Worm (Caenorhabditis elegans) whole organism, young adult: ENCODE results near the gene pgp-3.

Experiments
- B0336.3 ChIP-seq: fragments of 200-800 bp; sonication (Bioruptor generic); IDR thresholded peaks from 2 replicates; pipeline ENCODE4 v1.3.6; 2022; ENCODE audit warnings: missing genetic modification characterization, missing compliant biosample characterization
- C06A6.2 ChIP-seq: fragments of 200-800 bp; sonication (Bioruptor generic); conservative IDR thresholded peaks from 2 replicates; pipeline ENCODE4 v1.3.6; 2022; ENCODE audit warnings: missing genetic modification characterization, missing compliant biosample characterization
- C17E4.6 ChIP-seq: fragments of 200-800 bp; sonication (Bioruptor generic); IDR thresholded peaks from 2 replicates; pipeline ENCODE4 v1.3.6; 2022; ENCODE audit warnings: missing genetic modification reagents, missing genetic modification characterization, missing compliant biosample characterization
- F10E7.11 ChIP-seq: sonication (generic microtip); optimal IDR thresholded peaks from 2 replicates; lab custom pipeline; 2017; ENCODE audit warnings: mild to moderate bottlenecking, missing genetic modification characterization, moderate library complexity, missing compliant biosample characterization
- F23B12.7 ChIP-seq: sonication (generic microtip); optimal IDR thresholded peaks from 2 replicates; lab custom pipeline; 2017; ENCODE audit warnings: missing genetic modification characterization, mild to moderate bottlenecking, missing compliant biosample characterization, antibody characterized with exemption, moderate library complexity; ENCODE audit not compliant: insufficient read depth
- F33H1.4 ChIP-seq: fragments of 200-800 bp; sonication (Bioruptor generic); IDR thresholded peaks from 2 replicates; pipeline ENCODE4 v1.3.6; 2022; ENCODE audit warnings: missing genetic modification reagents, missing genetic modification characterization, missing compliant biosample characterization
- F37B4.10 ChIP-seq: fragments of 200-800 bp; sonication (Bioruptor generic); IDR thresholded peaks from 2 replicates; pipeline ENCODE4 v1.3.6; 2022; ENCODE audit warnings: missing genetic modification characterization, missing compliant biosample characterization
- F39B2.1 ChIP-seq: fragments of 200-800 bp; sonication (Bioruptor generic); IDR thresholded peaks from 2 replicates; pipeline ENCODE4 v1.3.6; 2022; ENCODE audit warnings: missing genetic modification reagents, missing genetic modification characterization, missing compliant biosample characterization
- F49E8.2 ChIP-seq: sonication (generic microtip); optimal IDR thresholded peaks from 3 replicates; lab custom pipeline; 2017; ENCODE audit warnings: missing genetic modification characterization, mild to moderate bottlenecking, missing compliant biosample characterization, antibody characterized with exemption, moderate library complexity; ENCODE audit not compliant: insufficient read depth
- K12H6.12 ChIP-seq: fragments of 200-800 bp; sonication (Bioruptor generic); optimal IDR thresholded peaks from 2 replicates; lab custom pipeline; 2018; ENCODE audit warnings: mild to moderate bottlenecking, missing genetic modification characterization, missing compliant biosample characterization
- T07F8.4 ChIP-seq: sonication (generic microtip); optimal IDR thresholded peaks from 2 replicates; lab custom pipeline; 2016; ENCODE audit warnings: mild to moderate bottlenecking, missing genetic modification characterization, moderate library complexity, missing compliant biosample characterization
- T26A5.8 ChIP-seq: sonication (generic microtip); optimal IDR thresholded peaks from 2 replicates; lab custom pipeline; 2016; ENCODE audit warnings: missing genetic modification characterization, missing compliant biosample characterization
- Y53F4B.3 ChIP-seq: fragments of 200-800 bp; sonication (Bioruptor generic); IDR thresholded peaks from 2 replicates; pipeline ENCODE4 v1.3.6; 2022; ENCODE audit warnings: missing genetic modification reagents, missing genetic modification characterization, missing compliant biosample characterization
- akir-1 ChIP-seq: fragments of 200-800 bp; sonication (Bioruptor generic); optimal IDR thresholded peaks from 2 replicates; lab custom pipeline; 2018; ENCODE audit warnings: mild to moderate bottlenecking, missing genetic modification characterization, moderate library complexity, missing compliant biosample characterization
- aptf-2 ChIP-seq: fragments of 200-800 bp; sonication (Bioruptor generic); conservative IDR thresholded peaks from 2 replicates; pipeline ENCODE4 v1.3.6; 2022; ENCODE audit warnings: missing genetic modification reagents, missing genetic modification characterization, missing compliant biosample characterization
- attf-3 ChIP-seq: fragments of 200-800 bp; sonication (Bioruptor generic); conservative IDR thresholded peaks from 2 replicates; pipeline ENCODE4 v1.3.6; 2022; ENCODE audit warnings: missing genetic modification reagents, missing genetic modification characterization, missing compliant biosample characterization
- cebp-1 ChIP-seq, 2 experiments: fragments of 200-800 bp in 1 of 2; sonication (Bioruptor generic) in 1 of 2; sonication (generic microtip) in 1 of 2; IDR thresholded peaks in 1 of 2; optimal IDR thresholded peaks in 1 of 2; 2 replicates each; pipeline versions ENCODE4 v1.3.6 to Lab custom; 2017 to 2022; ENCODE audit warnings: missing compliant biosample characterization in 2 of 2, missing genetic modification characterization in 2 of 2, mild to moderate bottlenecking in 1 of 2, missing genetic modification reagents in 1 of 2, moderate library complexity in 1 of 2
- ceh-27 ChIP-seq: fragments of 200-800 bp; sonication (Bioruptor generic); optimal IDR thresholded peaks from 2 replicates; lab custom pipeline; 2018; ENCODE audit warnings: mild to moderate bottlenecking, missing genetic modification characterization, moderate library complexity, missing compliant biosample characterization
- ceh-91 ChIP-seq: fragments of 200-800 bp; sonication (Bioruptor generic); IDR thresholded peaks from 2 replicates; pipeline ENCODE4 v1.3.6; 2022; ENCODE audit warnings: missing genetic modification reagents, missing genetic modification characterization, missing compliant biosample characterization
- chd-7 ChIP-seq: sonication (generic microtip); optimal IDR thresholded peaks from 2 replicates; lab custom pipeline; 2016; ENCODE audit warnings: mild to moderate bottlenecking, missing genetic modification characterization, moderate library complexity, missing compliant biosample characterization
- dox-1 ChIP-seq: fragments of 200-800 bp; sonication (Bioruptor generic); IDR thresholded peaks from 2 replicates; pipeline ENCODE4 v1.3.6; 2022; ENCODE audit warnings: missing genetic modification reagents, missing genetic modification characterization, missing compliant biosample characterization
- him-1 ChIP-seq: sonication (generic microtip); optimal IDR thresholded peaks from 2 replicates; lab custom pipeline; 2016; ENCODE audit warnings: missing genotype, missing genetic modification reagents, missing genetic modification characterization, missing compliant biosample characterization
- hlh-26 ChIP-seq: fragments of 200-800 bp; sonication (Bioruptor generic); conservative IDR thresholded peaks from 2 replicates; pipeline ENCODE4 v1.3.6; 2022; ENCODE audit warnings: missing genetic modification reagents, missing genetic modification characterization, missing compliant biosample characterization
- hsf-1 ChIP-seq: fragments of 200-800 bp; sonication (Bioruptor generic); IDR thresholded peaks from 2 replicates; pipeline ENCODE4 v1.3.6; 2022; ENCODE audit warnings: missing genetic modification reagents, missing genetic modification characterization, missing compliant biosample characterization
- lag-1 ChIP-seq: fragments of 200-800 bp; sonication (Bioruptor generic); IDR thresholded peaks from 2 replicates; pipeline ENCODE4 v1.3.6; 2022; ENCODE audit warnings: missing genetic modification reagents, missing genetic modification characterization, missing compliant biosample characterization
- lsl-1 ChIP-seq: fragments of 200-800 bp; sonication (Bioruptor generic); optimal IDR thresholded peaks from 2 replicates; lab custom pipeline; 2018; ENCODE audit warnings: mild to moderate bottlenecking, missing genetic modification characterization, moderate library complexity, missing compliant biosample characterization
- mxl-1 ChIP-seq: sonication (generic microtip); optimal IDR thresholded peaks from 2 replicates; lab custom pipeline; 2016; ENCODE audit warnings: missing genetic modification characterization, missing compliant biosample characterization
- nhr-120 ChIP-seq: fragments of 200-800 bp; sonication (Bioruptor generic); IDR thresholded peaks from 2 replicates; pipeline ENCODE4 v1.3.6; 2022; ENCODE audit warnings: missing genetic modification characterization, missing compliant biosample characterization
- nhr-27 ChIP-seq: fragments of 200-800 bp; sonication (Bioruptor generic); optimal IDR thresholded peaks from 2 replicates; lab custom pipeline; 2018; ENCODE audit warnings: mild to moderate bottlenecking, missing genetic modification characterization, moderate library complexity, missing compliant biosample characterization
- rcor-1 ChIP-seq: fragments of 200-800 bp; sonication (Bioruptor generic); IDR thresholded peaks from 2 replicates; pipeline ENCODE4 v1.3.6; 2022; ENCODE audit warnings: missing genetic modification reagents, missing genetic modification characterization, missing compliant biosample characterization
- repo-1 ChIP-seq: sonication (generic microtip); optimal IDR thresholded peaks from 2 replicates; lab custom pipeline; 2017; ENCODE audit warnings: mild to moderate bottlenecking, missing genetic modification characterization, missing compliant biosample characterization
- rpc-1 ChIP-seq, 2 experiments: fragments of 150-350 bp in 1 of 2; sonication (generic microtip) in 1 of 2; optimal IDR thresholded peaks; 2 replicates each; lab custom pipeline; 2014 to 2018; ENCODE audit warnings: missing biosample characterization in 1 of 2, missing genetic modification characterization in 1 of 2, missing genetic modification reagents in 1 of 2, missing genotype in 1 of 2
- snpc-1.3 ChIP-seq: sonication (generic microtip); optimal IDR thresholded peaks from 2 replicates; lab custom pipeline; 2017; ENCODE audit warnings: missing genetic modification characterization, mild to moderate bottlenecking, missing compliant biosample characterization, antibody characterized with exemption, moderate library complexity, missing genotype, missing genetic modification reagents; ENCODE audit not compliant: insufficient read depth
- snpc-3.4 ChIP-seq: sonication (generic microtip); optimal IDR thresholded peaks from 2 replicates; lab custom pipeline; 2017; ENCODE audit warnings: missing genetic modification characterization, mild to moderate bottlenecking, missing compliant biosample characterization, antibody characterized with exemption, moderate library complexity, missing genotype, missing genetic modification reagents
- snpc-4 ChIP-seq, 5 experiments: fragments of 150-350 bp in 1 of 5; sonication (generic microtip) in 4 of 5; optimal IDR thresholded peaks; 2 replicates each; lab custom pipeline; 2014 to 2018; ENCODE audit warnings: missing genetic modification characterization in 5 of 5, missing biosample characterization in 3 of 5, antibody characterized with exemption in 2 of 5, mild to moderate bottlenecking in 2 of 5, missing compliant biosample characterization in 2 of 5, missing genotype in 2 of 5, moderate library complexity in 2 of 5, missing genetic modification reagents in 1 of 5
- sptf-2 ChIP-seq: fragments of 200-800 bp; sonication (Bioruptor generic); optimal IDR thresholded peaks from 2 replicates; lab custom pipeline; 2018; ENCODE audit warnings: mild to moderate bottlenecking, missing genetic modification characterization, missing compliant biosample characterization
- tbp1 ChIP-seq: fragments of 200-800 bp; sonication (Bioruptor generic); optimal IDR thresholded peaks from 2 replicates; lab custom pipeline; 2018; ENCODE audit warnings: mild to moderate bottlenecking, missing genetic modification characterization, missing compliant biosample characterization
- tbx-9 ChIP-seq: sonication (generic microtip); optimal IDR thresholded peaks from 2 replicates; lab custom pipeline; 2016; ENCODE audit warnings: borderline replicate concordance, missing genetic modification characterization, inconsistent platforms, missing compliant biosample characterization
- unc-62 ChIP-seq: fragments of 150-350 bp; optimal IDR thresholded peaks from 2 replicates; lab custom pipeline; 2014; ENCODE audit warnings: missing biosample characterization, missing genetic modification reagents, missing genetic modification characterization
- xnd-1 ChIP-seq: sonication (generic microtip); optimal IDR thresholded peaks from 2 replicates; lab custom pipeline; 2016; ENCODE audit warnings: missing genotype, missing genetic modification reagents, missing genetic modification characterization, missing compliant biosample characterization
- zfh-2 ChIP-seq: fragments of 200-800 bp; sonication (Bioruptor generic); conservative IDR thresholded peaks from 2 replicates; pipeline ENCODE4 v1.3.6; 2022; ENCODE audit warnings: missing genetic modification reagents, missing genetic modification characterization, missing compliant biosample characterization
- ztf-18 ChIP-seq: sonication (generic microtip); optimal IDR thresholded peaks from 2 replicates; lab custom pipeline; 2016; ENCODE audit warnings: missing genotype, mild to moderate bottlenecking, missing genetic modification characterization, missing compliant biosample characterization
- ztf-3 ChIP-seq: fragments of 200-800 bp; sonication (Bioruptor generic); optimal IDR thresholded peaks from 2 replicates; lab custom pipeline; 2018; ENCODE audit warnings: mild to moderate bottlenecking, missing genetic modification characterization, missing compliant biosample characterization

Gene pgp-3

DNA sequence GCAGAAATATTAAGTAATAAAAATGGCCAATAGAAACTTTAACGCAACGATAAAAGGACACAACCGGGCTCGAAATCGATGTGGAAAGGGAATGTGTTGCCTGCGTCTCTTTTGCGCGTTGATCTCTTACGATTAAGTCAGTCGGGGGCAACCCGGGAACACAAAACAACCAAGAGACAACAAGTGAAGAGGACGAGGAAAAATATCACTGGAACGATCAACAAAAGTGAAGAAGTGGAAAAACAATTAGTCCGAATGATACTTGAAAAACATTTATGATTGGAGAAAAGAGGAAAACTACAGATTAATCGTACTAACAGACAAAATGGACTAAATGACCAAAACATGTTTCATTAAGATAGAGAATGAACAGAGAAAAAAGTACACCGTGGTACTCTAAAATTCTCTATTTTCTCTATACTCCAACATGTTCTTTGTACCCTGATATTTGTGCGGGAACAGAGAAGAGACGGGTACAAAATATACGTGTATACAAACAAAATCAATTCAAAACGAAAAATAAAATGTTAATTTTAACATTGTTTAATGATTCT, 41.6 kb upstream of the pgp-3 start, which contains the start of gene F08G12.5:
Gene F08G12.5, minus strand, starts transcription at position 1 of the 554 bp plus-strand sequence.
- TF ChIP-seq lag-1 (GFP tag; lab: Robert Waterston, UW) (no peak), C06A6.2 (no peak), attf-3 (GFP tag; lab: Robert Waterston, UW) (no peak), rcor-1 (GFP tag; lab: Robert Waterston, UW) (no peak), aptf-2 (GFP tag; lab: Robert Waterston, UW) (no peak), C17E4.6 (GFP tag; lab: Robert Waterston, UW) (no peak), hlh-26 (GFP tag; lab: Robert Waterston, UW) (no peak), F49E8.2 (tag; lab: Kevin White, UChicago) (no peak), cebp-1 (GFP tag; IDR thresholded peaks at IDR 0.05; lab: Robert Waterston, UW) (no peak), cebp-1 (tag; optimal IDR thresholded peaks at IDR 0.05; lab: Kevin White, UChicago) (no peak), F10E7.11 (tag; lab: Kevin White, UChicago) (no peak), sptf-2 (GFP tag; lab: Kevin White, UChicago) (no peak), ztf-18 (tag; lab: Kevin White, UChicago) (no peak), ztf-3 (GFP tag; lab: Kevin White, UChicago) (no peak), him-1 (tag; lab: Kevin White, UChicago) (no peak), B0336.3 (GFP tag; lab: Robert Waterston, UW) (no peak), hsf-1 (GFP tag; lab: Robert Waterston, UW) (no peak), K12H6.12 (tag; lab: Kevin White, UChicago) (no peak), akir-1 (GFP tag; lab: Kevin White, UChicago) (no peak)

DNA sequence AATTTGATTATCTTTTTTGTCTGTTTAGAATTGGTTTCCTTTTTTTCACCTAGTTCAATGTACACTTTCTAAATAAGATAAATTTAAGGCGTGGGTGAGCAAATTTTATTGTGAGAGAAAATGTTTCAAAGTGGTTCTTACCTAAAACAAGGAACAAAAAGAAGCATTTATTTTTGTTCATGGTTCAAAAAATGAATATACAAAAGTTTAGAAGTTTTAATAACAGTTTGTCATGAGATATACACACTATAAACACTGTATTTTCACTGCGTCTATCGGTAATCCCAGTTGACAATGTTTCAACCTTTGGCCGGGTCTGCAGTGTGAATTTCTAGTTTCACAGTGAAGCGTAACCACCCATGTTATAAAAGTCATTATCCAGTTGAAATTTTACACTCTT, 36.6 kb upstream of the pgp-3 start, which contains the start of gene F08G12.11:
Gene F08G12.11, minus strand, starts transcription at position 181 of the 400 bp plus-strand sequence.
- no peak for TF ChIP-seq him-1 (tag; lab: Kevin White, UChicago)
- TF ChIP-seq mxl-1 = no peak
- TF ChIP-seq snpc-4 (GFP tag; optimal IDR thresholded peaks at IDR 0.05; lab: Kevin White, UChicago) = no peak
- TF ChIP-seq snpc-4 (tag; optimal IDR thresholded peaks at IDR 0.05; lab: Kevin White, UChicago) = no peak
- no peak for TF ChIP-seq unc-62 (GFP tag; lab: Kevin White, UChicago)
- TF ChIP-seq F33H1.4 = no peak
- TF ChIP-seq F10E7.11 (tag; lab: Kevin White, UChicago) = no peak
- no peak for TF ChIP-seq repo-1 (tag; lab: Kevin White, UChicago)
- TF ChIP-seq Y53F4B.3 (GFP tag; lab: Robert Waterston, UW) = no peak
- TF ChIP-seq tbp1 (GFP tag; lab: Kevin White, UChicago) = no peak
- TF ChIP-seq hlh-26 (GFP tag; lab: Robert Waterston, UW) = no peak
- TF ChIP-seq xnd-1 (tag; lab: Kevin White, UChicago) = no peak
- TF ChIP-seq F37B4.10 (GFP tag; lab: Robert Waterston, UW) = no peak
- no peak for TF ChIP-seq dox-1 (GFP tag; lab: Robert Waterston, UW)
- no peak for TF ChIP-seq ceh-27 (GFP tag; lab: Kevin White, UChicago)
- TF ChIP-seq nhr-27 (tag; lab: Kevin White, UChicago) = no peak
- TF ChIP-seq snpc-1.3 (tag; lab: Kevin White, UChicago) = no peak

DNA sequence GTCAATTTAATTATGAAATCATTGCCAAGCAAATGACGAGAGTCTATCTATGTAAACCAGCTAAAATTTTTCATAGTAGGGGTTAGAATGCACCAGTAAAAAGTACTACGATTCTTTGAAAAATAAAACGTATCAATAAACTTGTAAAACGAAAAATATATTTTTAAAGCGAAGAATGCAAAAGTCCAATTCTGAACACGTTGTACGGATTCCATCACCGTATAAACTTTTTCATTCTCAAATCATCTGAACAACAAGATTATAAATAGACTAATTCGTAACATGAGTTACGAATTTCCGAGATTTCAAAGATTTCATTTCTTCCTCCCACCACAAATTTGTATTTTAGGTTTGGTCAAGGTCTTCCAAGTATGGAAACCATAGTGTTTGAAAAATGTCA, 35.2 kb upstream of the pgp-3 start, which contains the start of gene nlp-57:
Gene nlp-57, plus strand, starts transcription at position 301 of the 400 bp plus-strand sequence.
- TF ChIP-seq snpc-3.4 = no peak
- no peak for TF ChIP-seq rpc-1 (optimal IDR thresholded peaks at IDR 0.05; lab: Kevin White, UChicago)
- no peak for TF ChIP-seq rpc-1 (tag; optimal IDR thresholded peaks at IDR 0.05; lab: Kevin White, UChicago)
- TF ChIP-seq F39B2.1 (GFP tag; lab: Robert Waterston, UW) = no peak
- TF ChIP-seq unc-62 (GFP tag; lab: Kevin White, UChicago) = no peak
- no peak for TF ChIP-seq T26A5.8 (tag; lab: Kevin White, UChicago)
- TF ChIP-seq nhr-120 (GFP tag; lab: Robert Waterston, UW) = no peak
- no peak for TF ChIP-seq chd-7 (tag; lab: Kevin White, UChicago)
- TF ChIP-seq T07F8.4 (tag; lab: Kevin White, UChicago) = no peak
- TF ChIP-seq zfh-2 = no peak
- TF ChIP-seq ceh-91 (GFP tag; lab: Robert Waterston, UW) = no peak
- no peak for TF ChIP-seq lsl-1 (GFP tag; lab: Kevin White, UChicago)
- TF ChIP-seq hlh-26 (GFP tag; lab: Robert Waterston, UW) = no peak
- TF ChIP-seq tbx-9 (tag; lab: Kevin White, UChicago) = no peak
- no peak for TF ChIP-seq F23B12.7 (tag; lab: Kevin White, UChicago)
